Fruit fly (Drosophila melanogaster) whole organism, embryonic: ENCODE results near the gene Gga.

Experiments used
- Aef1 ChIP-seq: fragments of 200-800 bp; sonication (Bioruptor generic); IDR thresholded peaks from 3 replicates; pipeline ENCODE4 v1.3.6; 2022; ENCODE audit warnings: missing biosample characterization, missing genetic modification characterization
- Antp ChIP-seq: fragments of 200-800 bp; sonication (Bioruptor generic); optimal IDR thresholded peaks from 3 replicates; lab custom pipeline; 2016; ENCODE audit warnings: missing biosample characterization, missing genetic modification characterization
- Atf3 ChIP-seq: fragments of 200-800 bp; sonication (Bioruptor generic); optimal IDR thresholded peaks from 3 replicates; lab custom pipeline; 2016; ENCODE audit warnings: missing biosample characterization, missing genetic modification characterization
- CG13424 ChIP-seq: fragments of 200-800 bp; sonication (Bioruptor generic); optimal IDR thresholded peaks from 2 replicates; lab custom pipeline; 2019; ENCODE audit warnings: missing biosample characterization, mild to moderate bottlenecking, missing genetic modification characterization, moderate library complexity
- CG13894 ChIP-seq: fragments of 200-800 bp; sonication (Bioruptor generic); optimal IDR thresholded peaks from 3 replicates; lab custom pipeline; 2018; ENCODE audit warnings: missing biosample characterization, mild to moderate bottlenecking, missing genetic modification characterization, moderate library complexity
- CG15011 ChIP-seq: fragments of 200-800 bp; sonication (Bioruptor generic); optimal IDR thresholded peaks from 3 replicates; lab custom pipeline; 2018; ENCODE audit warnings: missing biosample characterization, mild to moderate bottlenecking, missing genetic modification characterization
- CG1529 ChIP-seq: fragments of 200-800 bp; sonication (Bioruptor generic); optimal IDR thresholded peaks from 3 replicates; lab custom pipeline; 2018; ENCODE audit warnings: missing biosample characterization, missing genetic modification characterization
- CG17802 ChIP-seq: fragments of 200-800 bp; sonication (Bioruptor generic); optimal IDR thresholded peaks from 2 replicates; lab custom pipeline; 2018; ENCODE audit warnings: missing biosample characterization, mild to moderate bottlenecking, missing genetic modification characterization, moderate library complexity
- CG17912 ChIP-seq: fragments of 200-800 bp; sonication (Bioruptor generic); optimal IDR thresholded peaks from 2 replicates; lab custom pipeline; 2018; ENCODE audit warnings: missing biosample characterization, mild to moderate bottlenecking, missing genetic modification characterization
- CG2116 ChIP-seq: fragments of 200-800 bp; sonication (Bioruptor generic); optimal IDR thresholded peaks from 3 replicates; lab custom pipeline; 2018; ENCODE audit warnings: missing biosample characterization, mild to moderate bottlenecking, missing genetic modification characterization
- CG32767 ChIP-seq: fragments of 200-800 bp; sonication (Bioruptor generic); IDR thresholded peaks from 2 replicates; pipeline ENCODE4 v1.3.6; 2022; ENCODE audit warnings: missing biosample characterization, missing genetic modification characterization
- CG3995 ChIP-seq: fragments of 200-800 bp; sonication (Bioruptor generic); optimal IDR thresholded peaks from 3 replicates; lab custom pipeline; 2016; ENCODE audit warnings: missing biosample characterization, missing genetic modification characterization
- CG4404 ChIP-seq: fragments of 200-800 bp; sonication (Bioruptor generic); IDR thresholded peaks from 2 replicates; pipeline ENCODE4 v1.3.6; 2022; ENCODE audit warnings: missing biosample characterization, missing genetic modification characterization
- CG5180 ChIP-seq: fragments of 200-800 bp; sonication (Bioruptor generic); optimal IDR thresholded peaks from 3 replicates; lab custom pipeline; 2017; ENCODE audit warnings: missing biosample characterization, missing genetic modification characterization, mild to moderate bottlenecking, moderate library complexity, missing genetic modification reagents
- CG6854 ChIP-seq: fragments of 200-800 bp; sonication (Bioruptor generic); optimal IDR thresholded peaks from 3 replicates; lab custom pipeline; 2017; ENCODE audit warnings: missing biosample characterization, mild to moderate bottlenecking, missing genetic modification characterization
- CG9437 ChIP-seq: fragments of 200-800 bp; sonication (Bioruptor generic); optimal IDR thresholded peaks from 2 replicates; lab custom pipeline; 2018; ENCODE audit warnings: missing biosample characterization, mild to moderate bottlenecking, missing genetic modification characterization
- Dad ChIP-seq: fragments of 200-800 bp; sonication (Bioruptor generic); optimal IDR thresholded peaks from 3 replicates; lab custom pipeline; 2016; ENCODE audit warnings: missing biosample characterization, missing genetic modification characterization
- Deaf1 ChIP-seq: fragments of 200-800 bp; optimal IDR thresholded peaks from 3 replicates; lab custom pipeline; 2019; ENCODE audit warnings: missing biosample characterization, mild to moderate bottlenecking, missing genetic modification characterization, moderate library complexity
- Dref ChIP-seq: fragments of 200-800 bp; sonication (Bioruptor generic); IDR thresholded peaks from 2 replicates; pipeline ENCODE4 v1.3.6; 2022; ENCODE audit warnings: missing biosample characterization, missing genetic modification characterization
- Hr39 ChIP-seq: fragments of >200 bp; optimal IDR thresholded peaks from 2 replicates; lab custom pipeline; 2017
- Mes4 ChIP-seq: fragments of 200-800 bp; sonication (Bioruptor generic); optimal IDR thresholded peaks from 2 replicates; lab custom pipeline; 2016; ENCODE audit warnings: missing biosample characterization, missing genetic modification characterization
- Mrtf ChIP-seq: fragments of 200-800 bp; sonication (Bioruptor generic); IDR thresholded peaks from 3 replicates; pipeline ENCODE4 v1.3.6; 2022; ENCODE audit warnings: missing biosample characterization, missing genetic modification characterization
- NfI ChIP-seq: fragments of 200-800 bp; sonication (Bioruptor generic); optimal IDR thresholded peaks from 3 replicates; lab custom pipeline; 2018; ENCODE audit warnings: missing biosample characterization, mild to moderate bottlenecking, missing genetic modification characterization, moderate library complexity
- PHDP ChIP-seq: fragments of 200-800 bp; sonication (Bioruptor generic); optimal IDR thresholded peaks from 3 replicates; lab custom pipeline; 2018; ENCODE audit warnings: missing biosample characterization, mild to moderate bottlenecking, missing genetic modification characterization, moderate library complexity
- Sox100B ChIP-seq: fragments of 200-800 bp; sonication (Bioruptor generic); optimal IDR thresholded peaks from 3 replicates; lab custom pipeline; 2018; ENCODE audit warnings: missing biosample characterization, mild to moderate bottlenecking, missing genetic modification characterization
- Usf ChIP-seq: fragments of 200-800 bp; sonication (Bioruptor generic); optimal IDR thresholded peaks from 2 replicates; lab custom pipeline; 2017; ENCODE audit warnings: missing genotype, missing biosample characterization, missing genetic modification characterization
- ab ChIP-seq: fragments of 200-800 bp; sonication (Bioruptor generic); optimal IDR thresholded peaks from 2 replicates; lab custom pipeline; 2016; ENCODE audit warnings: missing biosample characterization, missing genetic modification characterization
- amos ChIP-seq: fragments of 200-800 bp; sonication (Bioruptor generic); IDR thresholded peaks from 2 replicates; pipeline ENCODE4 v1.3.6; 2022; ENCODE audit warnings: missing biosample characterization, missing genetic modification characterization; ENCODE audit not compliant: partially characterized antibody
- ase ChIP-seq: fragments of 200-800 bp; sonication (Bioruptor generic); IDR thresholded peaks from 3 replicates; pipeline ENCODE4 v1.3.6; 2022; ENCODE audit warnings: missing biosample characterization, missing genetic modification characterization
- cas ChIP-seq: fragments of 200-800 bp; sonication (Bioruptor generic); IDR thresholded peaks from 2 replicates; pipeline ENCODE4 v1.3.6; 2022; ENCODE audit warnings: missing biosample characterization, missing genetic modification characterization
- crc ChIP-seq: fragments of 200-800 bp; sonication (Bioruptor generic); optimal IDR thresholded peaks from 2 replicates; lab custom pipeline; 2016; ENCODE audit warnings: missing biosample characterization, missing genetic modification characterization
- crp ChIP-seq, 2 experiments: fragments of 200-800 bp; sonication (Bioruptor generic); optimal IDR thresholded peaks; 2 replicates in 1 of 2; 3 replicates in 1 of 2; lab custom pipeline; 2017; ENCODE audit warnings: missing biosample characterization in 2 of 2, missing genetic modification characterization in 2 of 2, mild to moderate bottlenecking in 1 of 2, moderate library complexity in 1 of 2
- da ChIP-seq: fragments of 200-800 bp; sonication (Bioruptor generic); optimal IDR thresholded peaks from 2 replicates; lab custom pipeline; 2016; ENCODE audit warnings: missing biosample characterization, missing genetic modification characterization
- dm ChIP-seq: fragments of 200-800 bp; sonication (Bioruptor generic); optimal IDR thresholded peaks from 3 replicates; lab custom pipeline; 2016; ENCODE audit warnings: missing biosample characterization, missing genetic modification characterization
- h ChIP-seq: fragments of >200 bp; optimal IDR thresholded peaks from 2 replicates; lab custom pipeline; 2017
- hkb ChIP-seq, 2 experiments: fragments of 200-800 bp in 1 of 2; fragments of >200 bp in 1 of 2; sonication (Bioruptor generic) in 1 of 2; IDR thresholded peaks in 1 of 2; optimal IDR thresholded peaks in 1 of 2; 2 replicates each; pipeline versions ENCODE4 v1.3.6 to Lab custom; 2017 to 2022; ENCODE audit warnings: missing biosample characterization in 1 of 2, missing genetic modification characterization in 1 of 2
- jigr1 ChIP-seq: fragments of 200-800 bp; sonication (Bioruptor generic); IDR thresholded peaks from 3 replicates; pipeline ENCODE4 v1.3.6; 2022; ENCODE audit warnings: missing biosample characterization, missing genetic modification characterization
- lbe ChIP-seq: fragments of 200-800 bp; sonication (Bioruptor generic); optimal IDR thresholded peaks from 2 replicates; lab custom pipeline; 2016; ENCODE audit warnings: missing biosample characterization, mild to moderate bottlenecking, missing genetic modification characterization
- lov ChIP-seq, 2 experiments: fragments of 200-800 bp in 1 of 2; fragments of >200 bp in 1 of 2; sonication (Bioruptor generic) in 1 of 2; IDR thresholded peaks in 1 of 2; optimal IDR thresholded peaks in 1 of 2; 2 replicates in 1 of 2; 3 replicates in 1 of 2; pipeline versions ENCODE4 v1.3.6 to Lab custom; 2017 to 2022; ENCODE audit warnings: missing biosample characterization in 1 of 2, missing genetic modification characterization in 1 of 2
- nau ChIP-seq: fragments of 200-800 bp; sonication (Bioruptor generic); optimal IDR thresholded peaks from 3 replicates; lab custom pipeline; 2017; ENCODE audit warnings: missing biosample characterization, mild to moderate bottlenecking, missing genetic modification characterization, missing genetic modification reagents
- otp ChIP-seq: fragments of 200-800 bp; sonication (Bioruptor generic); IDR thresholded peaks from 3 replicates; pipeline ENCODE4, ENCODE4 v1.3.6; 2022; ENCODE audit warnings: missing biosample characterization, missing genetic modification characterization
- pb ChIP-seq: fragments of 200-800 bp; sonication (Bioruptor generic); optimal IDR thresholded peaks from 3 replicates; lab custom pipeline; 2016; ENCODE audit warnings: missing biosample characterization, missing genetic modification characterization
- repo ChIP-seq: fragments of 200-800 bp; sonication (Bioruptor generic); optimal IDR thresholded peaks from 2 replicates; lab custom pipeline; 2016; ENCODE audit warnings: missing biosample characterization, missing genetic modification characterization
- row ChIP-seq: fragments of 200-800 bp; sonication (Bioruptor generic); IDR thresholded peaks from 3 replicates; pipeline ENCODE4 v1.3.6; 2022; ENCODE audit warnings: missing biosample characterization, missing genetic modification characterization
- run ChIP-seq: fragments of 200-800 bp; sonication (Bioruptor generic); optimal IDR thresholded peaks from 3 replicates; lab custom pipeline; 2018; ENCODE audit warnings: missing biosample characterization, mild to moderate bottlenecking, missing genetic modification characterization
- schlank ChIP-seq: fragments of 200-800 bp; sonication (Bioruptor generic); optimal IDR thresholded peaks from 2 replicates; lab custom pipeline; 2018; ENCODE audit warnings: missing biosample characterization, mild to moderate bottlenecking, missing genetic modification characterization
- ssp ChIP-seq: fragments of 200-800 bp; sonication (Bioruptor generic); IDR thresholded peaks from 2 replicates; pipeline ENCODE4 v1.3.6; 2022; ENCODE audit warnings: missing biosample characterization, missing genetic modification characterization
- ttk ChIP-seq: fragments of 200-800 bp; sonication (Bioruptor generic); IDR thresholded peaks from 2 replicates; pipeline ENCODE4 v2.1.2; 2022; ENCODE audit warnings: missing biosample characterization, missing genetic modification characterization
- wor ChIP-seq: fragments of 200-800 bp; sonication (Bioruptor generic); IDR thresholded peaks from 2 replicates; pipeline ENCODE4 v1.3.6; 2022; ENCODE audit warnings: missing biosample characterization, missing genetic modification characterization

The Gga gene

dm6 chrX:9584104-9584947 lies 16.5 kb upstream of the Gga start (continued):
- TF ChIP-seq cas (GFP tag; lab: Robert Waterston, UW): no peak
- no peak for TF ChIP-seq Dad (GFP tag; lab: Kevin White, UChicago)
- TF ChIP-seq ase: no peak
- no peak; the same call in 2 of the 3 replicates for TF ChIP-seq Aef1 (GFP tag; lab: Robert Waterston, UW)
- no peak for TF ChIP-seq run
- peak; percentile 90 for TF ChIP-seq row (GFP tag; lab: Robert Waterston, UW)
- TF ChIP-seq otp: no peak
- TF ChIP-seq repo (GFP tag; lab: Kevin White, UChicago): no peak
- peak; percentile 10 for TF ChIP-seq PHDP (tag; lab: Kevin White, UChicago)
- peak; percentile 54 for TF ChIP-seq NfI
- TF ChIP-seq Deaf1 (tag; lab: Kevin White, UChicago): peak; percentile 38
- peak; percentile 31; the same call in 1 of the 2 replicates for TF ChIP-seq amos (GFP tag; lab: Robert Waterston, UW)
- no peak for TF ChIP-seq Atf3 (GFP tag; lab: Kevin White, UChicago)
- no peak for TF ChIP-seq CG15011 (GFP tag; lab: Kevin White, UChicago)
- TF ChIP-seq CG1529: no peak
- no peak for TF ChIP-seq crc (GFP tag; lab: Kevin White, UChicago)
- no peak for TF ChIP-seq nau (GFP tag; lab: Kevin White, UChicago)
- no peak for TF ChIP-seq h (lab: Kevin White, UChicago)
- no peak for TF ChIP-seq Sox100B (GFP tag; lab: Kevin White, UChicago)
- peak; percentile 1 for TF ChIP-seq schlank (tag; lab: Kevin White, UChicago)
- TF ChIP-seq CG17912 (GFP tag; lab: Kevin White, UChicago): no peak
- TF ChIP-seq CG4404 (GFP tag; lab: Robert Waterston, UW): peak; percentile 34; the same call in 1 of the 2 replicates
- peak; percentile 50; the same call in 1 of the 2 replicates for TF ChIP-seq ttk (GFP tag; lab: Robert Waterston, UW)
- TF ChIP-seq Antp (GFP tag; lab: Kevin White, UChicago): no peak
- no peak for TF ChIP-seq dm (GFP tag; lab: Kevin White, UChicago)
- TF ChIP-seq Mes4 (GFP tag; lab: Kevin White, UChicago): no peak
- no peak for TF ChIP-seq CG17802 (tag; lab: Kevin White, UChicago)
- TF ChIP-seq CG32767: peak; percentile 46; the same call in 1 of the 2 replicates
- TF ChIP-seq CG13894 (tag; lab: Kevin White, UChicago): peak; percentile 84
- no peak for TF ChIP-seq CG2116 (GFP tag; lab: Kevin White, UChicago)
- no peak for TF ChIP-seq CG6854 (GFP tag; lab: Kevin White, UChicago)
- no peak for TF ChIP-seq crp (GFP tag; optimal IDR thresholded peaks at IDR 0.05; lab: Kevin White, UChicago)
- TF ChIP-seq hkb (optimal IDR thresholded peaks at IDR 0.05; lab: Kevin White, UChicago): no peak
- TF ChIP-seq hkb (GFP tag; IDR thresholded peaks at IDR 0.05; lab: Robert Waterston, UW): no peak
- no peak for TF ChIP-seq da (GFP tag; lab: Kevin White, UChicago)
- no peak for TF ChIP-seq Hr39
- TF ChIP-seq pb (GFP tag; lab: Kevin White, UChicago): no peak
- peak; percentile 36 for TF ChIP-seq CG13424 (tag; lab: Kevin White, UChicago)
- 0 out of 3 replicates have a peak, but pooled peaks have one; percentile 25 for TF ChIP-seq jigr1 (GFP tag; lab: Robert Waterston, UW)
- TF ChIP-seq Dref (GFP tag; lab: Robert Waterston, UW): no peak
- TF ChIP-seq lov (optimal IDR thresholded peaks at IDR 0.05; lab: Kevin White, UChicago): no peak
- no peak for TF ChIP-seq lov (GFP tag; IDR thresholded peaks at IDR 0.05; lab: Robert Waterston, UW)
- TF ChIP-seq CG9437 (GFP tag; lab: Kevin White, UChicago): no peak
- TF ChIP-seq lbe (GFP tag; lab: Kevin White, UChicago): no peak
- TF ChIP-seq CG3995 (GFP tag; lab: Kevin White, UChicago): no peak
- no peak for TF ChIP-seq wor (GFP tag; lab: Robert Waterston, UW)
- TF ChIP-seq ab (GFP tag; lab: Kevin White, UChicago): no peak
- TF ChIP-seq Usf (GFP tag; lab: Kevin White, UChicago): peak; percentile 42
- 0 out of 2 replicates have a peak, but pooled peaks have one; percentile 19 for TF ChIP-seq ssp (GFP tag; lab: Robert Waterston, UW)
- no peak for TF ChIP-seq Mrtf (GFP tag; lab: Robert Waterston, UW)
- TF ChIP-seq CG5180 (GFP tag; lab: Kevin White, UChicago): no peak
